Worm (Caenorhabditis elegans) whole organism, midembryonic: ENCODE data around the gene T05H10.1.

ENCODE experiments used
- T22C8.4 ChIP-seq: fragments of 200-800 bp; sonication (Bioruptor generic); IDR thresholded peaks from 2 replicates; pipeline ENCODE4 v1.3.6; 2022; ENCODE audit warnings: missing genetic modification characterization, missing compliant biosample characterization
- cog-1 ChIP-seq: sonication (generic microtip); optimal IDR thresholded peaks from 2 replicates; lab custom pipeline; 2016; ENCODE audit warnings: missing genetic modification characterization, missing compliant biosample characterization
- flt-1 ChIP-seq: fragments of 200-800 bp; sonication (Bioruptor generic); IDR thresholded peaks from 2 replicates; pipeline ENCODE4 v1.3.6; 2022; ENCODE audit warnings: missing genetic modification characterization, missing compliant biosample characterization
- klf-2 ChIP-seq: fragments of 200-800 bp; sonication (Bioruptor generic); conservative IDR thresholded peaks from 2 replicates; pipeline ENCODE4 v1.3.6; 2022; ENCODE audit warnings: missing genetic modification reagents, missing genetic modification characterization, missing compliant biosample characterization
- med-1 ChIP-seq: sonication (generic microtip); optimal IDR thresholded peaks from 2 replicates; lab custom pipeline; 2017; ENCODE audit warnings: missing genetic modification characterization, mild to moderate bottlenecking, missing compliant biosample characterization, antibody characterized with exemption, missing genetic modification reagents; ENCODE audit not compliant: insufficient read depth
- ref-1 ChIP-seq: fragments of 200-800 bp; sonication (Bioruptor generic); conservative IDR thresholded peaks from 2 replicates; pipeline ENCODE4 v1.3.6; 2022; ENCODE audit warnings: missing genetic modification reagents, missing genetic modification characterization, missing compliant biosample characterization
- tab-1 ChIP-seq: fragments of 200-800 bp; sonication (Bioruptor generic); IDR thresholded peaks from 2 replicates; pipeline ENCODE4 v1.3.6; 2022; ENCODE audit warnings: missing genetic modification characterization, missing compliant biosample characterization
- ztf-23 ChIP-seq: fragments of 200-800 bp; sonication (Bioruptor generic); IDR thresholded peaks from 2 replicates; pipeline ENCODE4 v1.3.6; 2022; ENCODE audit warnings: missing genetic modification reagents, missing genetic modification characterization, missing compliant biosample characterization
- ztf-29 ChIP-seq: fragments of 200-800 bp; sonication (Bioruptor generic); IDR thresholded peaks from 2 replicates; pipeline ENCODE4 v1.3.6; 2022; ENCODE audit warnings: missing genetic modification reagents, missing genetic modification characterization, missing compliant biosample characterization

T05H10.1 gene

DNA sequence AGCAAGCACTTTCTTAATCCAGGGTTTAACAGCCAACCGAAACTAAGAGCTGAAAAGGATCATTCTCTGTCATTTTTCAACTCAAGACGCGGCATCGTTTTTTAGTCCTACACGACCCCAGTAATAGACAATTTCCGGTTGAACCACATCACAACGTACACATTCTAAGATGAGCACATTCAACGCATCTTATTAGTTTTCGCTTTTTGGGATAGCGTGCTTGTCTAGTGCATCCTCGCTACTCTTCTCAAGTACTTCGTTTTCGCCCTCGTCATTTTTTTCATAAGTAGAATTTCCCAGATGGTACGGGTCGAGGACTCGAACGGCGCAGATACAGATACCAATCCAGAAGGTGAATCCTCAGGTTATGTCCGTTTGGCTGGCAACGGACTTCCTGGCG is at the start of gene T05H10.1:
Gene T05H10.1 (plus strand): TSS at position 301 of the 400 bp plus-strand sequence.
- TF ChIP-seq med-1 = no peak
- TF ChIP-seq klf-2 = no peak
- TF ChIP-seq flt-1 (GFP tag; lab: Robert Waterston, UW) = no peak

DNA sequence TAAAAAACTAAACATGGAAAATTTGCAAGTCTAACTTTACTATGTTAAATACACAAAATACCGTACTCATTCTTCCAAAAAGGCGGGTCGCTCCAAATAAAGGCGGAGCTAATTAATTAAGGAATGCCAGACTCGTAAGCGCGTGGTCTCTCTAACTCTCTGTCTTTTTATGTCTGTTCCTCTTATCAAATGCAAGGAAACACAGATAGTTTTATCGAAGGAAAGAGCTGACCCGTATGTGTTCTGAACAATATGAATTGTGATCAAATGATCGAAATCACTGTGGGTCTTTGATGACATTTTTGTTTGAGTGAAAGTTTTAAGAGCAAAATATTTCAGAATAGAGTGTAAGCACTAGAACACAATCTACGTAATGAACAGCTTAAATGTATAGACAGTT is 41.0 kb upstream of the T05H10.1 start:
- TF ChIP-seq cog-1 (tag; lab: Kevin White, UChicago) (no peak), klf-2 (no peak), T22C8.4 (GFP tag; lab: Robert Waterston, UW) (no peak), ztf-29 (GFP tag; lab: Robert Waterston, UW) (no peak), tab-1 (GFP tag; lab: Robert Waterston, UW) (no peak), flt-1 (GFP tag; lab: Robert Waterston, UW) (no peak), ref-1 (no peak), med-1 (no peak), ztf-23 (GFP tag; lab: Robert Waterston, UW) (no peak)

DNA sequence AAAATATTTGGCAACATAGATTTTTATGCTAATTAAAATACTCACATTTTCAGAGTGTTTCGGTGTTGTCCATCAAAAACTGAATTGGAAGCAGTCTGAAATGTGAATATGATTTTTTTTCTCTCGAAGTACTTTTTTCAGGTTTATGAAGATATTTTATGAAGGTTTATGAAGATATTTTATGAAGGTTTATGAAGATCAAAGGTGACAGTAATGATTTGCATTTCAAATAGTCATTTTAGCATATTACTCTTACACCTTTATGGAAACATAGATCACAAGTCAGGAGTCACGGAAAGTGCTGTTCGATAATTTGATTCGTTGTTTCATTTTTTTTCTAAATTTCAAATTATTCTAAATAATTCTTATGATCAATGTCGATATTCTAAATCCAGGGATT is 38.2 kb upstream of the T05H10.1 start, which contains the start of gene pgp-11:
Gene pgp-11 (minus strand): TSS at position 101 of the 400 bp plus-strand sequence.
- TF ChIP-seq cog-1 (tag; lab: Kevin White, UChicago) = no peak
- TF ChIP-seq med-1 = no peak
- no peak for TF ChIP-seq T22C8.4 (GFP tag; lab: Robert Waterston, UW)
- no peak for TF ChIP-seq ztf-23 (GFP tag; lab: Robert Waterston, UW)
- no peak for TF ChIP-seq flt-1 (GFP tag; lab: Robert Waterston, UW)
- no peak for TF ChIP-seq tab-1 (GFP tag; lab: Robert Waterston, UW)
- TF ChIP-seq ref-1 = no peak
- TF ChIP-seq ztf-29 (GFP tag; lab: Robert Waterston, UW) = no peak
- no peak for TF ChIP-seq klf-2

DNA sequence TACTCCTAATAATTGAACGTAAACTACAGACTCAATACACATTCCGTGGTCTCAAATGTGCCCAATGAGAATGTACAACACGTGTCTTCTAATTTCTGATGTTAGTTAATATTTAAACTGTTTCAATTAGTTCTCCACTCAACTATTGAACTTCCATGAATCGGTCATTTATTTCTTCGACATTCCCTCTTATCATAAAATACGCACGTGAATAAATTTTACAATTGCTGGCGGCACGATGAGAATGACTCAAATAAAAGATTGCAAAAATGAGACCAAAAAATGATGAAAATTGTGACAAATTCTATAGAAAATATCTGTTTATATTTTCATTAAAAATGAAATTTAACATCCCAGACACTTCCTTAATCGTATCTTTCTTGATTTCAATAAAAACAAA is 37.6 kb upstream of the T05H10.1 start:
- TF ChIP-seq klf-2 = no peak
- TF ChIP-seq cog-1 (tag; lab: Kevin White, UChicago) = no peak
- no peak for TF ChIP-seq ref-1
- no peak for TF ChIP-seq ztf-29 (GFP tag; lab: Robert Waterston, UW)
- no peak for TF ChIP-seq flt-1 (GFP tag; lab: Robert Waterston, UW)
- no peak for TF ChIP-seq med-1
- TF ChIP-seq T22C8.4 (GFP tag; lab: Robert Waterston, UW) = no peak
- no peak for TF ChIP-seq tab-1 (GFP tag; lab: Robert Waterston, UW)
- no peak for TF ChIP-seq ztf-23 (GFP tag; lab: Robert Waterston, UW)

DNA sequence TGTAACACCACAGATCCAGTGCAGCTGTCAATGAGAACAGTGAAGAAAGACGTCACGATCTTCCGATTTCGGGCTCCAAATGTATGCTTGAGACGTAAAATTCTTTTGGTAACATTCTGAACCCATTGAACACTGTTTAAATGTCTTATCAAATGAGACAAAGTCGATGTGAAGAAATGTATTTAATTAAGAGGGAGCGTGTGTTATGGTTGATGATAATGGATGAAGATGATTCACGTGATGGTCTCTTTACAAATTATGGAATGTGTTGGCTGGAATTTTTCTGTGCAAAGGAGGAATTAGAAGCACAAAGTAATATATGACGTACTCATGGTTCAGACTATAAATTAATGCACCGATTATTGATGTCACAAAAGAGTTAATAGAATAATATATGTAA is 35.4 kb upstream of the T05H10.1 start:
- TF ChIP-seq ztf-23 (GFP tag; lab: Robert Waterston, UW) (no peak), T22C8.4 (GFP tag; lab: Robert Waterston, UW) (no peak), cog-1 (tag; lab: Kevin White, UChicago) (no peak), klf-2 (no peak), tab-1 (GFP tag; lab: Robert Waterston, UW) (no peak), ztf-29 (GFP tag; lab: Robert Waterston, UW) (no peak), flt-1 (GFP tag; lab: Robert Waterston, UW) (no peak), med-1 (no peak), ref-1 (no peak)

ce11 chrII:8008334-8008733 is 34.1 kb upstream of the T05H10.1 start, which contains the start of gene glna-2:
TSS of gene glna-2 (plus strand) at chrII:8008634.
- no peak for TF ChIP-seq ztf-29 (GFP tag; lab: Robert Waterston, UW)
- no peak for TF ChIP-seq cog-1 (tag; lab: Kevin White, UChicago)
- TF ChIP-seq klf-2 = no peak
- TF ChIP-seq med-1 = no peak
- no peak for TF ChIP-seq ref-1

DNA sequence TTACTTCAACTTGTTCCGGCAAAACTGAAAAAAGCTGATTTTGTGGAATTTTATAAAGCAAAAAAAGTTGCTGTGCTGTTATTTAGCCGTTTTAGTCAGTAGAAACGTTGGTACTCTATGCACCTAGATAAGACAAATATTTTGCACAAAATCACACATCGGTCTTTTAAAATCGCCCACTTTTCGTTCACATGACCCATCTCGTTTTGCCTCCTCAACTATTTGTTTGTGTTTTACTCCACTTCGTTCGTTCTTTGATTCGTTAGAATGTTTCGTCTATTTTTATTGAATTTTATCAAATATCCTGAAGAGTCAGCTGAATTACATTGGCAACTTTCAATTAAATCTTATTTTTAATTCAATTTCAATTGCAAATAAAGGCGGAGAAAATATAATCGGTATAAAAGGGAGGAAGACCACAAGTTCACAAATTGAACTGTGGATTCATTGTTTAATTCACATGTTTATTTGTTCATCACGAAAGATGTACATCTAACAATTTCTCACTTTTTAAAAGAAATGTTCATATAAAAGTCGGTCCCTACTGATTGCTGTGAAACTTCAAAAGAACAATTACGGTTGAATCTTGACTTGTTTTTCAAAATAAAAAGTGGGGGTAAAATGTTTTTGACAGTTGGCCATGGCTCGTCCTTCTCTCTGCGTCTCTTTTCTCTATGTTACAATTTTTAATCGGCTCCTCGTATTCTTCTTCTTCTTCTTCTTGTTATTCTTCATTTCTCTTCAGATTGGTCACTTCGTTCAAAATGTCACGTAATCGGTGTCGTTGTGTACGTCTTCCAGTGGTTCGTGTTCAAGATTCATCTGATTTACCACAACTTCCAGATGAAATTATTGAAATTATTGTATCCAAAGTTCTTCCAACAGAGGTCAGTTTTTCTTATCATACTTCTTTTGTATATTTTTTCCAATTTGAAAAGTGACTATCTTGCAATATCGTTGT is 30.0 kb upstream of the T05H10.1 start, which contains the start of gene DH11.2:
Gene DH11.2 (plus strand): TSS at position 746 of the 961 bp plus-strand sequence.
- TF ChIP-seq ztf-23 (GFP tag; lab: Robert Waterston, UW) = no peak
- TF ChIP-seq ref-1 = no peak
- no peak for TF ChIP-seq cog-1 (tag; lab: Kevin White, UChicago)
- no peak for TF ChIP-seq tab-1 (GFP tag; lab: Robert Waterston, UW)
- no peak for TF ChIP-seq T22C8.4 (GFP tag; lab: Robert Waterston, UW)
- no peak for TF ChIP-seq med-1
- TF ChIP-seq klf-2 = no peak
- no peak for TF ChIP-seq ztf-29 (GFP tag; lab: Robert Waterston, UW)
- TF ChIP-seq flt-1 (GFP tag; lab: Robert Waterston, UW) = no peak

- TF ChIP-seq ref-1 (no peak), klf-2 (no peak), cog-1 (tag; lab: Kevin White, UChicago) (no peak), T22C8.4 (GFP tag; lab: Robert Waterston, UW) (0 out of 2 replicates have a peak, but pooled peaks have one; percentile 13)
Observed at ce11 chrII:8015483-8015938, 26.9 kb upstream of the T05H10.1 start.

DNA sequence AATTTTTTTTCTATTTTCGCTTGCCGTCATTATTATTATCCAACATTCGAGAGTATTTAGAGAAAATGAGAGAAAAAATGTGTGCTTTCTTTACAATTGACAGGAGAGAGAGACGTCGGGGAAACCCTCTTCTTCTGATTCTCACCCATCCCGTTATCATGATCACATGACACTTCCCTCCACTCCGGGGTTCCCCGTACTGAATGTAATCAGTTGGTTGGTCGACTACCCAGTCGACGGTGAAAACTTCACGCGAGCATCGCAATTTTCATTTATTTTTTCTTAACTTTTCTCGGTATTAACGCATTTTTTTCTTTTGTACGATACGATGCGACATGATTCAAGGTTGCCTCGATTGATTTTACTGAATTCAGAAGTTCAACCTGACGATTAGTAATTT is 26.2 kb upstream of the T05H10.1 start:
- TF ChIP-seq ztf-29 (GFP tag; lab: Robert Waterston, UW) (no peak), ref-1 (no peak), ztf-23 (GFP tag; lab: Robert Waterston, UW) (no peak), T22C8.4 (GFP tag; lab: Robert Waterston, UW) (no peak), med-1 (no peak), klf-2 (no peak), cog-1 (tag; lab: Kevin White, UChicago) (no peak), tab-1 (GFP tag; lab: Robert Waterston, UW) (no peak), flt-1 (GFP tag; lab: Robert Waterston, UW) (no peak)

DNA sequence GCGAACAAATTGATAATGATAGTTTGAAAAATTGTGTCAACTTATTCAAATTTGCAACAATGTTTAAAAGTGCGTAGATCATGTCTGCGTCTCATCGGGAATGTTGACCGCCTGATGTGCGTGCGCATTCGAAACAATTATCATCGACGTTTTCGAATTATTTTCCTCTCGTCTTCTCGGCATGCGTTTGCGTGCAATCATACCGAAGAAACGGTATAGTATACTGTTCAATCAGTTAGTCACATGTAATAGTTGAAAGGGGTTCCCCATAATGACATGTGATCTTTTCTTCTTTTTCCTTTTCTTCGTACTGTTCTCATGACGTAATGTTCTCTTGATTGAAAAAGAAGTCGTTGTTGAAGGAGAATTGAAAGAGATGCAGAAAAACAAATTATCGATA is 25.6 kb upstream of the T05H10.1 start:
- TF ChIP-seq med-1 (no peak), cog-1 (tag; lab: Kevin White, UChicago) (no peak)
